Worm (Caenorhabditis elegans): ENCODE data around the gene chk-1.

ce11 chrV:3761829-3762228 is 2.6 kb upstream of the chk-1 start:
- TF ChIP-seq ceh-13 (GFP tag; optimal IDR thresholded peaks at IDR 0.05) (no peak), ama-1 (optimal IDR thresholded peaks at IDR 0.05) (no peak), sea-1 (GFP tag; conservative IDR thresholded peaks at IDR 0.05) (no peak)
